Fruit fly (Drosophila melanogaster) whole organism, embryonic: ENCODE measurements around the gene Ns1.

Experiments used
- ATbp ChIP-seq: fragments of 200-800 bp; sonication (Bioruptor generic); optimal IDR thresholded peaks from 2 replicates; lab custom pipeline; 2017; ENCODE audit warnings: missing biosample characterization, mild to moderate bottlenecking, missing genetic modification characterization, missing genetic modification reagents
- Atf3 ChIP-seq: fragments of 200-800 bp; sonication (Bioruptor generic); optimal IDR thresholded peaks from 3 replicates; lab custom pipeline; 2016; ENCODE audit warnings: missing biosample characterization, missing genetic modification characterization
- BEAF-32 ChIP-seq: fragments of 200-800 bp; sonication (Bioruptor generic); optimal IDR thresholded peaks from 3 replicates; lab custom pipeline; 2017; ENCODE audit warnings: missing biosample characterization, missing genetic modification characterization, mild to moderate bottlenecking, moderate library complexity, missing genetic modification reagents
- Bgb ChIP-seq: fragments of 200-800 bp; sonication (Bioruptor generic); IDR thresholded peaks from 2 replicates; pipeline ENCODE4 v1.3.6; 2022; ENCODE audit warnings: missing biosample characterization, missing genetic modification characterization; ENCODE audit not compliant: partially characterized antibody
- CG10147 ChIP-seq: fragments of 200-800 bp; sonication (Bioruptor generic); optimal IDR thresholded peaks from 2 replicates; lab custom pipeline; 2019; ENCODE audit warnings: missing biosample characterization, mild to moderate bottlenecking, missing genetic modification characterization, moderate library complexity
- CG10979 ChIP-seq: fragments of 200-800 bp; sonication (Bioruptor generic); optimal IDR thresholded peaks from 2 replicates; lab custom pipeline; 2018; ENCODE audit warnings: missing biosample characterization, mild to moderate bottlenecking, missing genetic modification characterization, moderate library complexity
- CG12659 ChIP-seq: fragments of 200-800 bp; sonication (Bioruptor generic); optimal IDR thresholded peaks from 3 replicates; lab custom pipeline; 2017; ENCODE audit warnings: mild to moderate bottlenecking, missing biosample characterization, missing genetic modification reagents, missing genetic modification characterization
- CG13287 ChIP-seq: fragments of 200-800 bp; sonication (Bioruptor generic); IDR thresholded peaks from 2 replicates; pipeline ENCODE4 v1.3.6; 2022; ENCODE audit warnings: missing biosample characterization, missing genetic modification characterization; ENCODE audit not compliant: partially characterized antibody
- CG13296 ChIP-seq: fragments of 200-800 bp; sonication (Bioruptor generic); optimal IDR thresholded peaks from 3 replicates; lab custom pipeline; 2018; ENCODE audit warnings: missing biosample characterization, mild to moderate bottlenecking, missing genetic modification characterization
- CG13424 ChIP-seq: fragments of 200-800 bp; sonication (Bioruptor generic); optimal IDR thresholded peaks from 2 replicates; lab custom pipeline; 2019; ENCODE audit warnings: missing biosample characterization, mild to moderate bottlenecking, missing genetic modification characterization, moderate library complexity
- CG13775 ChIP-seq: fragments of 200-800 bp; sonication (Bioruptor generic); optimal IDR thresholded peaks from 3 replicates; lab custom pipeline; 2017; ENCODE audit warnings: missing biosample characterization, mild to moderate bottlenecking, missing genetic modification characterization
- CG14965 ChIP-seq: fragments of 200-800 bp; sonication (Bioruptor generic); optimal IDR thresholded peaks from 2 replicates; lab custom pipeline; 2016; ENCODE audit warnings: missing biosample characterization, missing genetic modification characterization, borderline replicate concordance
- CG1602 ChIP-seq: fragments of 200-800 bp; sonication (Bioruptor generic); optimal IDR thresholded peaks from 3 replicates; lab custom pipeline; 2016; ENCODE audit warnings: missing biosample characterization, missing genetic modification characterization
- CG2116 ChIP-seq: fragments of 200-800 bp; sonication (Bioruptor generic); optimal IDR thresholded peaks from 3 replicates; lab custom pipeline; 2018; ENCODE audit warnings: missing biosample characterization, mild to moderate bottlenecking, missing genetic modification characterization
- CG2129 ChIP-seq: fragments of 200-800 bp; sonication (Bioruptor generic); IDR thresholded peaks from 2 replicates; pipeline ENCODE4 v1.3.6; 2022; ENCODE audit warnings: missing biosample characterization, missing genetic modification characterization; ENCODE audit not compliant: partially characterized antibody
- CG2199 ChIP-seq: fragments of 200-800 bp; sonication (Bioruptor generic); IDR thresholded peaks from 3 replicates; pipeline ENCODE4 v1.3.6; 2022; ENCODE audit warnings: missing biosample characterization, missing genetic modification characterization
- CG42726 ChIP-seq: fragments of 200-800 bp; sonication (Bioruptor generic); IDR thresholded peaks from 2 replicates; pipeline ENCODE4 v1.3.6; 2022; ENCODE audit warnings: missing biosample characterization, missing genetic modification characterization; ENCODE audit not compliant: partially characterized antibody
- CG4424 ChIP-seq: fragments of 200-800 bp; sonication (Bioruptor generic); optimal IDR thresholded peaks from 3 replicates; lab custom pipeline; 2016; ENCODE audit warnings: missing biosample characterization, missing genetic modification characterization
- CG4854 ChIP-seq: fragments of 200-800 bp; sonication (Bioruptor generic); optimal IDR thresholded peaks from 2 replicates; lab custom pipeline; 2016; ENCODE audit warnings: missing biosample characterization, missing genetic modification characterization, inconsistent platforms
- CG6683 ChIP-seq: fragments of 200-800 bp; sonication (Bioruptor generic); optimal IDR thresholded peaks from 2 replicates; lab custom pipeline; 2017; ENCODE audit warnings: missing biosample characterization, mild to moderate bottlenecking, missing genetic modification characterization, missing genetic modification reagents
- CG9609 ChIP-seq: fragments of 200-800 bp; sonication (Bioruptor generic); optimal IDR thresholded peaks from 3 replicates; lab custom pipeline; 2016; ENCODE audit warnings: missing biosample characterization, missing genetic modification characterization
- CG9797 ChIP-seq: fragments of 200-800 bp; sonication (Bioruptor generic); optimal IDR thresholded peaks from 3 replicates; lab custom pipeline; 2018; ENCODE audit warnings: missing biosample characterization, mild to moderate bottlenecking, missing genetic modification characterization
- CHES-1-like ChIP-seq: fragments of 200-800 bp; sonication (Bioruptor generic); optimal IDR thresholded peaks from 2 replicates; lab custom pipeline; 2016; ENCODE audit warnings: missing biosample characterization, missing genetic modification characterization
- Chrac-16 ChIP-seq: fragments of 200-800 bp; sonication (Bioruptor generic); optimal IDR thresholded peaks from 3 replicates; lab custom pipeline; 2016; ENCODE audit warnings: missing biosample characterization, missing genetic modification characterization
- CoRest ChIP-seq: fragments of 200-800 bp; sonication (Bioruptor generic); optimal IDR thresholded peaks from 3 replicates; lab custom pipeline; 2018; ENCODE audit warnings: missing biosample characterization, mild to moderate bottlenecking, missing genetic modification characterization, moderate library complexity
- Dll ChIP-seq: fragments of 200-800 bp; sonication (Bioruptor generic); IDR thresholded peaks from 4 replicates; pipeline ENCODE4 v1.3.6; 2022; ENCODE audit warnings: missing biosample characterization, missing genetic modification characterization; ENCODE audit not compliant: partially characterized antibody
- H15 ChIP-seq: fragments of 200-800 bp; sonication (Bioruptor generic); IDR thresholded peaks from 3 replicates; pipeline ENCODE4 v1.3.6; 2022; ENCODE audit warnings: missing biosample characterization, missing genetic modification characterization
- HLHmδ ChIP-seq: fragments of 200-800 bp; sonication (Bioruptor generic); optimal IDR thresholded peaks from 2 replicates; lab custom pipeline; 2018; ENCODE audit warnings: missing biosample characterization, mild to moderate bottlenecking, missing genetic modification characterization, moderate library complexity
- HmgD ChIP-seq: fragments of 200-800 bp; sonication (Bioruptor generic); optimal IDR thresholded peaks from 3 replicates; lab custom pipeline; 2016; ENCODE audit warnings: missing biosample characterization, missing genetic modification characterization
- Hmr ChIP-seq: fragments of 200-800 bp; sonication (Bioruptor generic); optimal IDR thresholded peaks from 3 replicates; lab custom pipeline; 2017; ENCODE audit warnings: mild to moderate bottlenecking, missing biosample characterization, missing genetic modification reagents, missing genetic modification characterization
- Hmx ChIP-seq: fragments of 200-800 bp; sonication (Bioruptor generic); optimal IDR thresholded peaks from 2 replicates; lab custom pipeline; 2016; ENCODE audit warnings: missing biosample characterization, missing genetic modification characterization
- Lim3 ChIP-seq: fragments of 200-800 bp; sonication (Bioruptor generic); IDR thresholded peaks from 2 replicates; pipeline ENCODE4 v1.3.6; 2022; ENCODE audit warnings: missing biosample characterization, missing genetic modification characterization
- Mrtf ChIP-seq: fragments of 200-800 bp; sonication (Bioruptor generic); IDR thresholded peaks from 3 replicates; pipeline ENCODE4 v1.3.6; 2022; ENCODE audit warnings: missing biosample characterization, missing genetic modification characterization
- Vsx1 ChIP-seq: fragments of 200-800 bp; sonication (Bioruptor generic); optimal IDR thresholded peaks from 2 replicates; lab custom pipeline; 2017; ENCODE audit warnings: missing biosample characterization, mild to moderate bottlenecking, missing genetic modification characterization, missing genetic modification reagents
- al ChIP-seq: fragments of 200-800 bp; sonication (Bioruptor generic); IDR thresholded peaks from 2 replicates; pipeline ENCODE4 v1.3.6; 2022; ENCODE audit warnings: missing biosample characterization, missing genetic modification characterization
- amos ChIP-seq: fragments of 200-800 bp; sonication (Bioruptor generic); IDR thresholded peaks from 2 replicates; pipeline ENCODE4 v1.3.6; 2022; ENCODE audit warnings: missing biosample characterization, missing genetic modification characterization; ENCODE audit not compliant: partially characterized antibody
- ems ChIP-seq: fragments of 200-800 bp; sonication (Bioruptor generic); optimal IDR thresholded peaks from 3 replicates; lab custom pipeline; 2016; ENCODE audit warnings: missing biosample characterization, missing genetic modification characterization
- fu2 ChIP-seq: fragments of 200-800 bp; sonication (Bioruptor generic); optimal IDR thresholded peaks from 2 replicates; lab custom pipeline; 2016; ENCODE audit warnings: missing biosample characterization, missing genetic modification characterization
- gem ChIP-seq: fragments of 200-800 bp; sonication (Bioruptor generic); optimal IDR thresholded peaks from 2 replicates; lab custom pipeline; 2019; ENCODE audit warnings: missing biosample characterization, mild to moderate bottlenecking, missing genetic modification characterization, moderate library complexity
- gro ChIP-seq: fragments of 200-800 bp; sonication (Bioruptor generic); optimal IDR thresholded peaks from 2 replicates; lab custom pipeline; 2016; ENCODE audit warnings: missing biosample characterization, missing genetic modification characterization
- lab ChIP-seq: fragments of 200-800 bp; sonication (Bioruptor generic); optimal IDR thresholded peaks from 3 replicates; lab custom pipeline; 2017; ENCODE audit warnings: missing biosample characterization, missing genetic modification characterization, mild to moderate bottlenecking, moderate library complexity, missing genetic modification reagents
- mirr ChIP-seq: fragments of 200-800 bp; sonication (Bioruptor generic); optimal IDR thresholded peaks from 3 replicates; lab custom pipeline; 2018; ENCODE audit warnings: missing biosample characterization, mild to moderate bottlenecking, missing genetic modification characterization
- nmo ChIP-seq: fragments of 200-800 bp; sonication (Bioruptor generic); optimal IDR thresholded peaks from 2 replicates; lab custom pipeline; 2018; ENCODE audit warnings: missing biosample characterization, mild to moderate bottlenecking, missing genetic modification characterization, moderate library complexity
- pb ChIP-seq: fragments of 200-800 bp; sonication (Bioruptor generic); optimal IDR thresholded peaks from 3 replicates; lab custom pipeline; 2016; ENCODE audit warnings: missing biosample characterization, missing genetic modification characterization
- sna ChIP-seq: fragments of 200-800 bp; sonication (Bioruptor generic); IDR thresholded peaks from 2 replicates; pipeline ENCODE4 v1.3.6; 2022; ENCODE audit warnings: missing biosample characterization, missing genetic modification characterization; ENCODE audit not compliant: partially characterized antibody
- tup ChIP-seq: fragments of 200-800 bp; sonication (Bioruptor generic); optimal IDR thresholded peaks from 2 replicates; lab custom pipeline; 2016; ENCODE audit warnings: missing biosample characterization, mild to moderate bottlenecking, missing genetic modification characterization, moderate library complexity
- unc-4 ChIP-seq: fragments of 200-800 bp; sonication (Bioruptor generic); IDR thresholded peaks from 2 replicates; pipeline ENCODE4 v1.3.6; 2022; ENCODE audit warnings: missing biosample characterization, missing genetic modification characterization; ENCODE audit not compliant: partially characterized antibody
- usp ChIP-seq: fragments of >200 bp; optimal IDR thresholded peaks from 2 replicates; lab custom pipeline; 2017; ENCODE audit warnings: missing biosample characterization, missing genetic modification characterization

Gene Ns1

dm6 chr3R:17039993-17040807, 32.3 kb downstream of the Ns1 start, which contains the start of the genes CG18213 and Trm7-32 (continued):
- no peak for TF ChIP-seq Atf3
- peak; percentile 27 for TF ChIP-seq gro (GFP tag; lab: Kevin White, UChicago)
- TF ChIP-seq CG12659 = peak; percentile 55
- TF ChIP-seq CG2116 = peak; percentile 59
- TF ChIP-seq nmo (GFP tag; lab: Kevin White, UChicago) = no peak
- no peak for TF ChIP-seq CG1602 (GFP tag; lab: Kevin White, UChicago)
- TF ChIP-seq CG4854 (GFP tag; lab: Kevin White, UChicago) = no peak
- TF ChIP-seq ATbp (GFP tag; lab: Kevin White, UChicago) = no peak
- peak; percentile 78 for TF ChIP-seq BEAF-32 (GFP tag; lab: Kevin White, UChicago)
- TF ChIP-seq CG13296 (GFP tag; lab: Kevin White, UChicago) = no peak
- TF ChIP-seq CG10979 = peak; percentile 18
- TF ChIP-seq usp (GFP tag; lab: Kevin White, UChicago) = no peak
- TF ChIP-seq CG13287 = peak; percentile 86
- peak; percentile 12 for TF ChIP-seq ems (GFP tag; lab: Kevin White, UChicago)
- TF ChIP-seq pb (GFP tag; lab: Kevin White, UChicago) = no peak
- TF ChIP-seq gem (tag; lab: Kevin White, UChicago) = no peak
- no peak for TF ChIP-seq H15 (GFP tag; lab: Robert Waterston, UW)
- no peak for TF ChIP-seq HLHmδ (GFP tag; lab: Kevin White, UChicago)
- peak; percentile 86; the same call in 1 of the 2 replicates for TF ChIP-seq CG42726 (GFP tag; lab: Robert Waterston, UW)
- TF ChIP-seq al (GFP tag; lab: Robert Waterston, UW) = no peak
- peak; percentile 83 for TF ChIP-seq Dll (GFP tag; lab: Robert Waterston, UW)
- TF ChIP-seq CG13775 (GFP tag; lab: Kevin White, UChicago) = peak; percentile 17
- peak; percentile 86 for TF ChIP-seq amos (GFP tag; lab: Robert Waterston, UW)
- peak; percentile 92 for TF ChIP-seq Bgb (GFP tag; lab: Robert Waterston, UW)
- TF ChIP-seq HmgD (GFP tag; lab: Kevin White, UChicago) = no peak
- TF ChIP-seq Hmx (GFP tag; lab: Kevin White, UChicago) = no peak
- no peak for TF ChIP-seq Chrac-16 (GFP tag; lab: Kevin White, UChicago)
- TF ChIP-seq CG10147 (GFP tag; lab: Kevin White, UChicago) = no peak
- TF ChIP-seq CG2129 (GFP tag; lab: Robert Waterston, UW) = no peak; the same call in 1 of the 2 replicates
- no peak for TF ChIP-seq Hmr (GFP tag; lab: Kevin White, UChicago)
- no peak for TF ChIP-seq Mrtf (GFP tag; lab: Robert Waterston, UW)
- peak; percentile 81 for TF ChIP-seq unc-4
- TF ChIP-seq sna (GFP tag; lab: Robert Waterston, UW) = peak; percentile 80
- TF ChIP-seq lab = no peak
- peak; percentile 47 for TF ChIP-seq CG9797 (GFP tag; lab: Kevin White, UChicago)
- no peak for TF ChIP-seq CG2199 (GFP tag; lab: Robert Waterston, UW)
- no peak for TF ChIP-seq CG13424 (tag; lab: Kevin White, UChicago)
- TF ChIP-seq CG14965 (GFP tag; lab: Kevin White, UChicago) = no peak
- TF ChIP-seq Lim3 (GFP tag; lab: Robert Waterston, UW) = no peak
- no peak for TF ChIP-seq fu2 (GFP tag; lab: Kevin White, UChicago)
- peak; percentile 29 for TF ChIP-seq CHES-1-like (GFP tag; lab: Kevin White, UChicago)
- TF ChIP-seq CoRest (tag; lab: Kevin White, UChicago) = peak; percentile 47
- no peak for TF ChIP-seq Vsx1
- no peak for TF ChIP-seq tup (GFP tag; lab: Kevin White, UChicago)
- TF ChIP-seq mirr = no peak
- no peak for TF ChIP-seq CG4424 (GFP tag; lab: Kevin White, UChicago)
- TF ChIP-seq CG6683 (GFP tag; lab: Kevin White, UChicago) = no peak
- TF ChIP-seq CG9609 (GFP tag; lab: Kevin White, UChicago) = no peak
